Fruit fly (Drosophila melanogaster) whole organism, pupa: Measurements from ENCODE around the gene P58IPK.

Experiments used
- CG10348 ChIP-seq: fragments of 200-800 bp; sonication (Bioruptor generic); IDR thresholded peaks from 2 replicates; pipeline ENCODE4 v1.3.6; 2022; ENCODE audit warnings: missing biosample characterization, missing genetic modification characterization
- CG12605 ChIP-seq: fragments of 200-800 bp; sonication (Bioruptor generic); IDR thresholded peaks from 2 replicates; pipeline ENCODE4 v1.3.6; 2022; ENCODE audit warnings: missing biosample characterization, missing genetic modification characterization
- CG13204 ChIP-seq: fragments of 200-800 bp; sonication (Bioruptor generic); optimal IDR thresholded peaks from 2 replicates; lab custom pipeline; 2018; ENCODE audit warnings: missing biosample characterization, mild to moderate bottlenecking, missing genetic modification characterization, moderate library complexity
- CG14655 ChIP-seq: fragments of 200-800 bp; sonication (Bioruptor generic); optimal IDR thresholded peaks from 3 replicates; lab custom pipeline; 2017; ENCODE audit warnings: mild to moderate bottlenecking, missing biosample characterization, missing genetic modification reagents, missing genetic modification characterization
- CG15710 ChIP-seq: fragments of 200-800 bp; sonication (Bioruptor generic); optimal IDR thresholded peaks from 2 replicates; lab custom pipeline; 2018; ENCODE audit warnings: missing biosample characterization, mild to moderate bottlenecking, missing genetic modification characterization, moderate library complexity
- CG17806 ChIP-seq: fragments of 200-800 bp; sonication (Bioruptor generic); optimal IDR thresholded peaks from 2 replicates; lab custom pipeline; 2018; ENCODE audit warnings: missing biosample characterization, mild to moderate bottlenecking, missing genetic modification characterization, moderate library complexity
- CG32121 ChIP-seq: fragments of 200-800 bp; sonication (Bioruptor generic); IDR thresholded peaks from 2 replicates; pipeline ENCODE4 v1.3.6; 2022; ENCODE audit warnings: missing biosample characterization, missing genetic modification characterization
- CG34367 ChIP-seq: fragments of 200-800 bp; sonication (Bioruptor generic); optimal IDR thresholded peaks from 2 replicates; lab custom pipeline; 2018; ENCODE audit warnings: missing biosample characterization, mild to moderate bottlenecking, missing genetic modification characterization
- CG4496 ChIP-seq: fragments of 200-800 bp; sonication (Bioruptor generic); IDR thresholded peaks from 3 replicates; pipeline ENCODE4 v1.3.6; 2022; ENCODE audit warnings: missing biosample characterization, missing genetic modification characterization
- CG8159 ChIP-seq: fragments of 200-800 bp; sonication (Bioruptor generic); optimal IDR thresholded peaks from 3 replicates; lab custom pipeline; 2018; ENCODE audit warnings: missing biosample characterization, mild to moderate bottlenecking, missing genetic modification characterization, moderate library complexity
- CG8301 ChIP-seq: fragments of 200-800 bp; sonication (Bioruptor generic); optimal IDR thresholded peaks from 2 replicates; lab custom pipeline; 2018; ENCODE audit warnings: missing biosample characterization, mild to moderate bottlenecking, missing genetic modification characterization
- CG9948 ChIP-seq: fragments of 200-800 bp; sonication (Bioruptor generic); optimal IDR thresholded peaks from 2 replicates; lab custom pipeline; 2018; ENCODE audit warnings: missing biosample characterization, mild to moderate bottlenecking, missing genetic modification characterization, moderate library complexity
- D1 ChIP-seq: fragments of 200-800 bp; sonication (Bioruptor generic); optimal IDR thresholded peaks from 2 replicates; lab custom pipeline; 2018; ENCODE audit warnings: missing biosample characterization, mild to moderate bottlenecking, missing genetic modification characterization, moderate library complexity
- EcR ChIP-seq: fragments of 200-800 bp; sonication (Bioruptor generic); optimal IDR thresholded peaks from 3 replicates; lab custom pipeline; 2019; ENCODE audit warnings: missing biosample characterization, missing genetic modification characterization, mild to moderate bottlenecking, moderate library complexity, missing genetic modification reagents
- Ets98B ChIP-seq: fragments of 200-800 bp; sonication (Bioruptor generic); IDR thresholded peaks from 2 replicates; pipeline ENCODE4 v1.3.6; 2022; ENCODE audit warnings: missing biosample characterization, missing genetic modification characterization
- Pif1A ChIP-seq: fragments of 200-800 bp; sonication (Bioruptor generic); optimal IDR thresholded peaks from 3 replicates; lab custom pipeline; 2016; ENCODE audit warnings: missing biosample characterization, missing genetic modification characterization
- Pif1B ChIP-seq: fragments of 200-800 bp; sonication (Bioruptor generic); optimal IDR thresholded peaks from 3 replicates; lab custom pipeline; 2016; ENCODE audit warnings: missing biosample characterization, missing genetic modification characterization
- Snoo ChIP-seq: fragments of 200-800 bp; sonication (Bioruptor generic); optimal IDR thresholded peaks from 3 replicates; lab custom pipeline; 2017; ENCODE audit warnings: missing biosample characterization, mild to moderate bottlenecking, missing genetic modification characterization, inconsistent platforms
- fd96Ca ChIP-seq: fragments of 200-800 bp; sonication (Bioruptor generic); IDR thresholded peaks from 3 replicates; pipeline ENCODE4 v1.3.6; 2022; ENCODE audit warnings: missing biosample characterization, missing genetic modification characterization
- gl ChIP-seq: fragments of 200-800 bp; sonication (Bioruptor generic); optimal IDR thresholded peaks from 2 replicates; lab custom pipeline; 2018; ENCODE audit warnings: missing biosample characterization, mild to moderate bottlenecking, missing genetic modification characterization
- rn ChIP-seq: fragments of 200-800 bp; sonication (Bioruptor generic); IDR thresholded peaks from 2 replicates; pipeline ENCODE4 v1.3.6; 2022; ENCODE audit warnings: missing biosample characterization, missing genetic modification characterization

The P58IPK gene

dm6 chr3R:9603022-9603942 lies 16.5 kb downstream of the P58IPK start:
- TF ChIP-seq Pif1A (GFP tag; lab: Kevin White, UChicago) (no peak), EcR (GFP tag; lab: Kevin White, UChicago) (peak; percentile 12), gl (tag; lab: Kevin White, UChicago) (peak; percentile 2)

DNA sequence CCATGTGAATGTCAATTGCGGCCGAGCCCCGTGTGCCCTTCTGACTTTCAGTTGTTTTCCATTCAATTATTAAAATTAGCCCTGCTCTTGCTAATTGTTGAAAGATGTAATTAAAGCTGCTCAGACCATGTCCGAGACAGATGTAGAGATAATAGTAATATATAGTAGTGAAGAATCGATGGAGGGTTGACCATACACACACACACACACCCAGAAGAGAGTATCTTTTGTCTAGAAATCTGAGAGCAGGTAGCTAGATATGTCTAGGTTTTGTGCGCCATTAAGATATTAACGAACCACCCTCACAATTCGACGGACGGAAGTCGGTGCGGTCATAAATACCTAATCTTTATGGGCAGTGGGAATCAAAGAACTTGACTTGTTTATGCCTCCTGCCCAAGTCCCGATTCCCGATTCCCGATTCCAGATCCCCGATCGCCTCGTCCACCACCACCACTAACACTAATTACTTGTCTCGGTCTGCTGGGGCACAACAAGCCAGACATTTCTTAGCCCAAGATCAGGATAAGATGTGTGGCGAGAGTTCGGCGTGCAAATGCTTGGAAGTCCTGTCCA lies 17.8 kb downstream of the P58IPK start:
- no peak for TF ChIP-seq Pif1A (GFP tag; lab: Kevin White, UChicago)
- TF ChIP-seq CG8159: no peak
- TF ChIP-seq Snoo (tag; lab: Kevin White, UChicago): no peak

dm6 chr3R:9605084-9605483 lies 18.3 kb downstream of the P58IPK start:
- TF ChIP-seq CG34367 (tag; lab: Kevin White, UChicago) (peak; percentile 68), Pif1A (GFP tag; lab: Kevin White, UChicago) (peak; percentile 58), CG4496 (GFP tag; lab: Robert Waterston, UW) (peak; percentile 71), Ets98B (GFP tag; lab: Robert Waterston, UW) (no peak), CG8301 (peak; percentile 73), Snoo (tag; lab: Kevin White, UChicago) (no peak), CG10348 (GFP tag; lab: Robert Waterston, UW) (no peak), CG15710 (tag; lab: Kevin White, UChicago) (peak; percentile 73), D1 (peak; percentile 60), gl (tag; lab: Kevin White, UChicago) (peak; percentile 54), CG12605 (GFP tag; lab: Robert Waterston, UW) (peak; percentile 28; the same call in 1 of the 2 replicates), CG17806 (tag; lab: Kevin White, UChicago) (peak; percentile 77), CG8159 (peak; percentile 74), CG13204 (GFP tag; lab: Kevin White, UChicago) (peak; percentile 33), EcR (GFP tag; lab: Kevin White, UChicago) (no peak), CG14655 (GFP tag; lab: Kevin White, UChicago) (peak; percentile 84), CG9948 (tag; lab: Kevin White, UChicago) (peak; percentile 76), fd96Ca (GFP tag; lab: Robert Waterston, UW) (peak; percentile 45; the same call in 1 of the 3 replicates), rn (GFP tag; lab: Robert Waterston, UW) (peak; percentile 34; the same call in 1 of the 2 replicates), CG32121 (GFP tag; lab: Robert Waterston, UW) (no peak), Pif1B (peak; percentile 61)

DNA sequence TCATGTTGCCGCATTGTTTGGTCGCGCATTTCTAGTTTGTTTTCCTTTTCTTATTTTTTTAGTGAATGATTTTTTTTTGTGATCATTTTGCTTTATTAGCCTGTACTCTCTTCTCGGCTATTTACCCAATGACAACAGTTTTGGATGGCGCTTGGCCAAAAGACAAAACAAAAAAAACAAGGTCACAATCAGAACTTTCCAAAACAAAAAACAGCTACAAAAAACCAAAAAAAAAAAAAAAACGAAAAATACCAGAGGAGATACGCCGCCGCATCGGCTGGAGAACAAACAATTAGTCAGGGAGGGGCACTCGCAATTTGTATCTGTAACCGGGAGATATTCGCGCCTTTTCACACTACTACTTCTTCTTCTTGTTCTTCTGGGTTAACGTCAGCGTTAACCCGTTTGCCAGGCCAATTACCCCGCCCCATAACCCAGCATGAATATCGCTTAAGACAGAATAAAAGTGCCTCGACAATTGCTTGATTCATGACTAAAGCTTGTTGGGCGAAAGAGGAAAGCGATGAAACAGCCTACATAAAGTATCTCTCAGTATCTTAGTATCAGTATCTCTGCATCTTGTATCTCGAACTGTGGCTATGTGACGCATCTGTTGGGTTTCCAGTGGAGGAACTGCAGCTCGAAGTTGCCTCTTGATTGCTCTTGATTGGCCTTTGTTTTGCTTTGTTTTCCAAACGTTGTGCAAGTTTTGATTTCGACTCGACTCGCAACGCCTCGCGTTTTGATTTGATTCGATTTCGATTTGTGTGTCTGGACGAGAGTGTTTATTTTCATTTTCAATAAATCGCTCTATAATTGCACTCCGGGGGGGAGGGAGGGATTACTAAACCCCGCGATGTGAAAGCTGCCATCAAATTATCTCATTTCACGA lies 20.4 kb downstream of the P58IPK start:
- TF ChIP-seq CG15710 (tag; lab: Kevin White, UChicago) (no peak), fd96Ca (GFP tag; lab: Robert Waterston, UW) (no peak), D1 (no peak), EcR (GFP tag; lab: Kevin White, UChicago) (peak; percentile 83)

DNA sequence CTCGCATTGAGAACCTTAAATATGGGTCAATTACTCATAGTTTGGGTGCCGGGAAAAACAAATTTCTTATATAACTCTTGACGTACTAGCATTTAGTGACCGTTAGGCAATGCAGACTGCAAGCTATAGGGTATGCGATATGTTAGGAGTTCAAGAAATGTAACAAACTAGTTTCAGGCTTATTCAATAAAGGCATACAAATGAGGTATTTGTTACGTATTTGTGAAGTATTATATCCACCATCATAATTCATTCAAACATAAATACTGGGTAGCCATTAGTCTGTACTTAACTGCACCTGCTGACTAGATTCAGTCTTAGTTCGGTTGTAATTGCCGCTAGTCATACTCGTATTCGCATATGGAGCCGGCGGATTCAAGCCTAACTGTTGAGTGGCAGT lies 21.5 kb downstream of the P58IPK start:
- TF ChIP-seq CG32121 (GFP tag; lab: Robert Waterston, UW) (no peak), CG8301 (no peak), CG8159 (no peak), Pif1B (no peak), D1 (no peak), Pif1A (GFP tag; lab: Kevin White, UChicago) (no peak), Snoo (tag; lab: Kevin White, UChicago) (no peak), rn (GFP tag; lab: Robert Waterston, UW) (no peak), CG12605 (GFP tag; lab: Robert Waterston, UW) (no peak), CG14655 (GFP tag; lab: Kevin White, UChicago) (no peak), CG34367 (tag; lab: Kevin White, UChicago) (no peak), CG4496 (GFP tag; lab: Robert Waterston, UW) (no peak), gl (tag; lab: Kevin White, UChicago) (no peak), Ets98B (GFP tag; lab: Robert Waterston, UW) (no peak), CG15710 (tag; lab: Kevin White, UChicago) (no peak), CG9948 (tag; lab: Kevin White, UChicago) (no peak)
